Fruit fly (Drosophila melanogaster): ENCODE data around the gene Cyp313a3.

DNA sequence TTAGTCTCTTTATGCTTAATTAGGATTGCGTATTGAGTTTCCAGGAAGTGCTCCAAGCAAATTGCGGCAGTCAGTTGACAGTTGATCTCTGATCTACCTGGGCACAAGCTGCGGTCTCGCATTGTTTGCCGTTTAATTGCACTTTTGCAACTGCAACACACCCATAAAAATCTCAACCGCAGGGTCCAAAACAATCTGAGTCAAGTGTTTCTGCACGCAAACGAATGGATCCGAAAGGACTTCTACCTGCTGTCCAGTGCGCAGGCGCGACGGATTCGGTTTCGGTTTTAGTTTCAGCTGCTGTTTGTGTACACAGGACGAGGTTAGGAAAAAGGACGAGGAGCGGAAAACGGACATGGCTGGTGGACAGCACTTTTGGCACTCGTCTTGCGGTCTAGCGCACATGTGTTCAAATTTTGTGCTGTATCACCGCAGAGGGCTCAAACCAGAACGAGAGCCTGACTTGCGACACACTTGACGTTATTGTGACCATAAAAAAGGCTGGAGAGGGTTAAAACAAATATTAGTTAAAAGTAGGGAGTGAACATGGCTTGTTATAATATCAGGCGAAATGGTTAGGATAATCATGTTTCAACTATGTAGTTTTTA lies 13.5 kb upstream of the Cyp313a3 start:
- TF ChIP-seq CTCF (optimal IDR thresholded peaks at IDR 0.05) = no peak
- no peak for TF ChIP-seq CG8478 (optimal IDR thresholded peaks at IDR 0.05)
